Fruit fly (Drosophila melanogaster) whole organism, adult: ENCODE measurements around the gene CG12253.

Source experiments
- CG14711 ChIP-seq: fragments of 200-800 bp; sonication (Bioruptor generic); optimal IDR thresholded peaks from 2 replicates; lab custom pipeline; 2018; ENCODE audit warnings: missing biosample characterization, mild to moderate bottlenecking, missing genetic modification characterization, moderate library complexity
- CG1620 ChIP-seq: fragments of 200-800 bp; sonication (Bioruptor generic); optimal IDR thresholded peaks from 2 replicates; lab custom pipeline; 2016; ENCODE audit warnings: missing biosample characterization, missing genetic modification characterization

dm6 chr2L:10986138-10986537, 1.5 kb upstream of the CG12253 start:
- TF ChIP-seq CG1620 (GFP tag; lab: Kevin White, UChicago), result no peak
- TF ChIP-seq CG14711 (tag; lab: Kevin White, UChicago), result no peak
